Worm (Caenorhabditis elegans): ENCODE data around the gene T06D8.2.

ce11 chrII:11259766-11260165 lies 33.3 kb downstream of the T06D8.2 start:
- TF ChIP-seq C06A6.2 (GFP tag; conservative IDR thresholded peaks at IDR 0.05) (no peak), chd-7 (tag; optimal IDR thresholded peaks at IDR 0.05) (no peak), nhr-120 (GFP tag; IDR thresholded peaks at IDR 0.05) (no peak), sdz-38 (tag; optimal IDR thresholded peaks at IDR 0.05) (no peak), atf-7 (tag; optimal IDR thresholded peaks at IDR 0.05) (no peak), B0035.1 (tag; optimal IDR thresholded peaks at IDR 0.05) (no peak), madf-6 (GFP tag; IDR thresholded peaks at IDR 0.05) (peak; percentile 73), pha-4 (tag; optimal IDR thresholded peaks at IDR 0.05) (no peak), ceh-40 (GFP tag; IDR thresholded peaks at IDR 0.05) (0 out of 2 replicates have a peak, but pooled peaks have one; percentile 37), dpl-1 (GFP tag; optimal IDR thresholded peaks at IDR 0.05) (no peak), K12H6.12 (tag; optimal IDR thresholded peaks at IDR 0.05) (no peak), snpc-1.1 (tag; optimal IDR thresholded peaks at IDR 0.05; ENCODE audit: insufficient read depth) (peak; percentile 21), B0336.3 (GFP tag; IDR thresholded peaks at IDR 0.05) (peak; percentile 83)

Data from whole organism, young adult.